Worm (Caenorhabditis elegans) whole organism, late embryonic: ENCODE data around the gene sgn-1.

Experiments used
- C38D4.7 ChIP-seq: fragments of 200-800 bp; sonication (Bioruptor generic); optimal IDR thresholded peaks from 2 replicates; lab custom pipeline; 2018; ENCODE audit warnings: mild to moderate bottlenecking, missing genetic modification characterization, moderate library complexity, missing compliant biosample characterization
- F13H6.1 ChIP-seq: sonication (generic microtip); optimal IDR thresholded peaks from 2 replicates; lab custom pipeline; 2016; ENCODE audit warnings: missing genetic modification characterization, missing compliant biosample characterization
- K02D7.2 ChIP-seq: sonication (generic microtip); optimal IDR thresholded peaks from 2 replicates; lab custom pipeline; 2017; ENCODE audit warnings: mild to moderate bottlenecking, missing genetic modification characterization, missing compliant biosample characterization
- T23F11.4 ChIP-seq: fragments of 200-800 bp; sonication (Bioruptor generic); optimal IDR thresholded peaks from 2 replicates; lab custom pipeline; 2018; ENCODE audit warnings: mild to moderate bottlenecking, missing genetic modification characterization, missing compliant biosample characterization
- Y22D7AL.16 ChIP-seq: sonication (generic microtip); optimal IDR thresholded peaks from 2 replicates; lab custom pipeline; 2016; ENCODE audit warnings: missing genetic modification characterization, missing compliant biosample characterization
- ama-1 ChIP-seq: fragments of 150-350 bp; optimal IDR thresholded peaks from 2 replicates; lab custom pipeline; 2014
- ceh-14 ChIP-seq: sonication (generic microtip); optimal IDR thresholded peaks from 2 replicates; lab custom pipeline; 2016; ENCODE audit warnings: missing genotype, missing genetic modification characterization, missing compliant biosample characterization
- ceh-18 ChIP-seq: sonication (generic microtip); optimal IDR thresholded peaks from 2 replicates; lab custom pipeline; 2016; ENCODE audit warnings: missing genetic modification characterization, missing compliant biosample characterization
- ceh-19 ChIP-seq: fragments of 200-800 bp; sonication (Bioruptor generic); optimal IDR thresholded peaks from 2 replicates; lab custom pipeline; 2018; ENCODE audit warnings: mild to moderate bottlenecking, missing genetic modification characterization, missing compliant biosample characterization
- ceh-22 ChIP-seq: sonication (generic microtip); optimal IDR thresholded peaks from 2 replicates; lab custom pipeline; 2017; ENCODE audit warnings: missing biosample characterization, missing genetic modification characterization
- ceh-31 ChIP-seq: sonication (generic microtip); optimal IDR thresholded peaks from 2 replicates; lab custom pipeline; 2016; ENCODE audit warnings: missing genetic modification characterization, missing compliant biosample characterization
- ceh-34 ChIP-seq: sonication (generic microtip); optimal IDR thresholded peaks from 2 replicates; lab custom pipeline; 2016; ENCODE audit warnings: mild to moderate bottlenecking, missing genetic modification characterization, missing compliant biosample characterization
- ceh-45 ChIP-seq: fragments of 200-800 bp; sonication (Bioruptor generic); IDR thresholded peaks from 2 replicates; pipeline ENCODE4 v1.3.6; 2022; ENCODE audit warnings: missing genetic modification reagents, missing genetic modification characterization, missing compliant biosample characterization
- ceh-6 ChIP-seq: fragments of 200-800 bp; sonication (Bioruptor generic); optimal IDR thresholded peaks from 2 replicates; lab custom pipeline; 2018; ENCODE audit warnings: mild to moderate bottlenecking, missing genetic modification characterization, missing compliant biosample characterization
- che-1 ChIP-seq: sonication (generic microtip); optimal IDR thresholded peaks from 2 replicates; lab custom pipeline; 2016; ENCODE audit warnings: mild to moderate bottlenecking, missing genetic modification characterization, missing compliant biosample characterization
- dmd-4 ChIP-seq: sonication (generic microtip); optimal IDR thresholded peaks from 2 replicates; lab custom pipeline; 2016; ENCODE audit warnings: borderline replicate concordance, missing genetic modification characterization, missing compliant biosample characterization
- elt-4 ChIP-seq: sonication (generic microtip); optimal IDR thresholded peaks from 2 replicates; lab custom pipeline; 2016; ENCODE audit warnings: missing genetic modification characterization, missing compliant biosample characterization
- eyg-1 ChIP-seq: sonication (generic microtip); optimal IDR thresholded peaks from 2 replicates; lab custom pipeline; 2016; ENCODE audit warnings: missing genotype, missing genetic modification characterization, missing compliant biosample characterization
- fax-1 ChIP-seq: sonication (generic microtip); optimal IDR thresholded peaks from 2 replicates; lab custom pipeline; 2016; ENCODE audit warnings: missing genotype, missing genetic modification characterization, missing compliant biosample characterization
- fkh-10 ChIP-seq: fragments of 150-350 bp; optimal IDR thresholded peaks from 2 replicates; lab custom pipeline; 2014; ENCODE audit warnings: missing biosample characterization, missing genetic modification reagents, missing genetic modification characterization
- fkh-6 ChIP-seq: sonication (generic microtip); optimal IDR thresholded peaks from 2 replicates; lab custom pipeline; 2016; ENCODE audit warnings: missing genetic modification characterization, missing compliant biosample characterization
- gmeb-2 ChIP-seq: sonication (generic microtip); optimal IDR thresholded peaks from 2 replicates; lab custom pipeline; 2016; ENCODE audit warnings: missing genetic modification characterization, inconsistent platforms, missing compliant biosample characterization
- hlh-13 ChIP-seq: fragments of 200-800 bp; sonication (Bioruptor generic); optimal IDR thresholded peaks from 2 replicates; lab custom pipeline; 2018; ENCODE audit warnings: mild to moderate bottlenecking, missing genetic modification characterization, missing compliant biosample characterization
- hlh-15 ChIP-seq: sonication (generic microtip); optimal IDR thresholded peaks from 2 replicates; lab custom pipeline; 2016; ENCODE audit warnings: missing genetic modification characterization, missing compliant biosample characterization
- hlh-30 ChIP-seq: sonication (generic microtip); optimal IDR thresholded peaks from 2 replicates; lab custom pipeline; 2017; ENCODE audit warnings: antibody characterized with exemption, missing genetic modification characterization, missing compliant biosample characterization; ENCODE audit not compliant: insufficient read depth
- hlh-8 ChIP-seq: sonication (generic microtip); optimal IDR thresholded peaks from 2 replicates; lab custom pipeline; 2016; ENCODE audit warnings: missing genotype, missing genetic modification characterization, missing compliant biosample characterization
- lin-11 ChIP-seq: fragments of 200-800 bp; sonication (Bioruptor generic); optimal IDR thresholded peaks from 2 replicates; lab custom pipeline; 2018; ENCODE audit warnings: mild to moderate bottlenecking, missing genetic modification characterization, missing compliant biosample characterization
- mec-3 ChIP-seq: sonication (generic microtip); optimal IDR thresholded peaks from 2 replicates; lab custom pipeline; 2016; ENCODE audit warnings: borderline replicate concordance, missing genetic modification characterization, missing compliant biosample characterization
- nfya-1 ChIP-seq: sonication (generic microtip); optimal IDR thresholded peaks from 2 replicates; lab custom pipeline; 2017; ENCODE audit warnings: missing genetic modification characterization, mild to moderate bottlenecking, missing compliant biosample characterization, antibody characterized with exemption, moderate library complexity
- nhr-232 ChIP-seq: sonication (generic microtip); optimal IDR thresholded peaks from 2 replicates; lab custom pipeline; 2016; ENCODE audit warnings: missing genetic modification characterization, missing compliant biosample characterization
- npax-4 ChIP-seq: sonication (generic microtip); optimal IDR thresholded peaks from 2 replicates; lab custom pipeline; 2016; ENCODE audit warnings: missing genetic modification characterization, missing compliant biosample characterization
- pag-3 ChIP-seq: sonication (generic microtip); optimal IDR thresholded peaks from 2 replicates; lab custom pipeline; 2016; ENCODE audit warnings: missing compliant biosample characterization, missing genetic modification characterization, borderline replicate concordance
- pat-9 ChIP-seq: fragments of 200-800 bp; sonication (Bioruptor generic); optimal IDR thresholded peaks from 2 replicates; lab custom pipeline; 2018; ENCODE audit warnings: mild to moderate bottlenecking, missing genetic modification characterization, moderate library complexity, missing compliant biosample characterization
- pax-1 ChIP-seq: fragments of 150-350 bp; optimal IDR thresholded peaks from 2 replicates; lab custom pipeline; 2014; ENCODE audit warnings: missing biosample characterization, missing genetic modification characterization
- pha-2 ChIP-seq: sonication (generic microtip); optimal IDR thresholded peaks from 2 replicates; lab custom pipeline; 2017; ENCODE audit warnings: mild to moderate bottlenecking, missing genetic modification characterization, missing compliant biosample characterization
- rnt-1 ChIP-seq: sonication (generic microtip); optimal IDR thresholded peaks from 2 replicates; lab custom pipeline; 2016; ENCODE audit warnings: missing genetic modification characterization, missing compliant biosample characterization
- sdc-2 ChIP-seq: sonication (generic microtip); optimal IDR thresholded peaks from 2 replicates; lab custom pipeline; 2016; ENCODE audit warnings: missing genotype, missing genetic modification characterization, missing compliant biosample characterization
- tbx-2 ChIP-seq: sonication (generic microtip); optimal IDR thresholded peaks from 2 replicates; lab custom pipeline; 2016; ENCODE audit warnings: missing genetic modification characterization, missing compliant biosample characterization
- tbx-7 ChIP-seq: sonication (generic microtip); optimal IDR thresholded peaks from 2 replicates; lab custom pipeline; 2016; ENCODE audit warnings: missing genotype, missing genetic modification characterization, missing compliant biosample characterization
- unc-3 ChIP-seq, 2 experiments: fragments of 200-800 bp in 1 of 2; sonication (Bioruptor generic) in 1 of 2; sonication (generic microtip) in 1 of 2; conservative IDR thresholded peaks in 1 of 2; optimal IDR thresholded peaks in 1 of 2; 2 replicates each; pipeline versions ENCODE4 v1.3.6 to Lab custom; 2016 to 2022; ENCODE audit warnings: missing compliant biosample characterization in 2 of 2, missing genetic modification characterization in 2 of 2, missing genetic modification reagents in 1 of 2
- unc-42 ChIP-seq: sonication (generic microtip); optimal IDR thresholded peaks from 2 replicates; lab custom pipeline; 2016; ENCODE audit warnings: missing genotype, missing genetic modification characterization, missing compliant biosample characterization

sgn-1 gene

DNA sequence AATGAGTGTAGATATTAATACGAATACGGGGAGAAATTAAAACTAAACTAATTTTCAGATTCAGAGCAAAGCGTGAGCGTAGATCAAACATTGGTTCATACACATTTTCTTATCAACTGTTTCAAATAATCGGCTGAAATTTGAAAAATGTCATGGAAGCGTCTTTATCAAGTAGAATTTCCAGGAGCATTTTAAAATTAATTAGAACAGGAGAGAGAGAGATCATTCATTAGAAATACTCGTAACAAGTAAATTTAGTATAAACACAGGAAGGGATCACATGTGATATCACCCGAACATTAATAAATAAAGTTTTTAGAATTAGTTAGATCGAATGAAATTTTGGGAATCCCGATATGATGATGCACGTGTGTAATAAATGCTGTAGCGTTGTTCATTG, 23.5 kb upstream of the sgn-1 start, which contains the start of gene pho-13:
pho-13 (minus strand) TSS at position 101 of the 400 bp plus-strand sequence.
- TF ChIP-seq pat-9 (tag; lab: Kevin White, UChicago), result no peak
- TF ChIP-seq, all 69 proteins: peak for 0

DNA sequence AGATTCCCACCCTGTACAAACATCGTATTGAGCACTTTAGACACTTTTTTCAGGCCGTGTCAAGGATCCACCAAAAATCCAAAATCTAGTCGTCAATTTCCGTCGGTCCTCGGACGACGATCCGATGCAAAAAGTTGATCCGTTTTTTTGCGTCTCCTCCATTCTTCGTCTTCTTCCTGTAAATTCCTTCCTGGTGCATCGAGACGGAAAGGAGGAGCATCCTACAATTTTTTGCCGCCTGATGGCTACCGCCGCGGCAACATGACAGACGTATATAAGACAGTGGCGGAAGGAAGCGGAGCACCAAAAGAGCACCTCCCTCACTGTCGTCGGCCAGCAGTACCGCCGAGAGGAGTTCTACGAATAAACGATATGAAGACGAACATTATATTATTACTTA, 17.4 kb upstream of the sgn-1 start, which contains the start of gene appg-2:
appg-2 (plus strand) TSS at position 301 of the 400 bp plus-strand sequence.
- TF ChIP-seq pag-3 (tag; lab: Kevin White, UChicago) (no peak), sdc-2 (tag; lab: Kevin White, UChicago) (no peak), rnt-1 (tag; lab: Kevin White, UChicago) (no peak), pha-2 (tag; lab: Kevin White, UChicago) (no peak), nhr-232 (no peak), hlh-8 (tag; lab: Kevin White, UChicago) (no peak), fkh-6 (no peak)
- TF ChIP-seq, all 69 proteins: peak for 0

DNA sequence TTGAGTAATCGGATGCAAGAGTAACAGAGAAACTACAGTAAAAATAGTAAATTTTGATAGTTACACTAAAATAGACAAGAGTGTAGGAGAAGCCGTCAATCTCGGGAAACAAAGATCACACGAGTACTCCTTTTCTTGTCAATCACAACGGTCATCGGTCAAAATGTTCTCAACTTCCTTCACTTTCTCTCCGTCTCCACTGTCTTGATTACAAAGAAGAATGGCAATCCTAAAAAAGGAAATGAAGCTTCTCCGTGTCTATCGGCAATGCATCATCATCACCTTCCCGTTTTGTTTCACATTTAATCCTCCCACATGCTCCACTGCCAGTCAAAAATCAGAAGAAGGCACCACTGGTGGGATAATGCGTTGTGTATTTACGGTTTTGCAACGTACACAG, 16.3 kb upstream of the sgn-1 start:
- TF ChIP-seq hlh-8 (tag; lab: Kevin White, UChicago), result no peak
- TF ChIP-seq pat-9 (tag; lab: Kevin White, UChicago), result no peak
- no peak for TF ChIP-seq lin-11 (tag; lab: Kevin White, UChicago)

DNA sequence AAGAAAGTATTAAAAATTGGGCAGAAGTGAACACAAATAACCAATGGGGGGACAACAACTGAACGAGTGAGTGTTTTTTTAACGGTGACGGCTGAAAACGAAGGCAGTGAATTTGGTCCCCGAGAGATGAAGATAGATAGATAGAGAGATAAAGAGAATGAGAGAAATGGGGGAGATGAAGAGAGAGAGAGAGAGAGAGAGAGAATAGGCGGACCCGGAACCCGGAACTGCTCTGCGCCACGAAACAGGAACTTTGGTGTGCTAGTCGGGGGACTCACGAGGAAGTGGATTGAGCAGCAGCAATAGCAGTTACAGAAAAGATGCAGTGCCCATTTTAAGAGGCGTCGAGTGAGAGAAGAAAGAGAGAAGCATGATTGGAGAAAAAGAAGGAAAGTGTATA, 12.9 kb upstream of the sgn-1 start:
- TF ChIP-seq C38D4.7 (GFP tag; lab: Kevin White, UChicago), result no peak
- no peak for TF ChIP-seq npax-4 (tag; lab: Kevin White, UChicago)
- TF ChIP-seq F13H6.1 (tag; lab: Kevin White, UChicago), result no peak
- no peak for TF ChIP-seq hlh-15
- peak; percentile 77 for TF ChIP-seq unc-42
- TF ChIP-seq pha-2 (tag; lab: Kevin White, UChicago), result no peak
- TF ChIP-seq tbx-2 (tag; lab: Kevin White, UChicago), result peak; percentile 44
- no peak for TF ChIP-seq ceh-19 (GFP tag; lab: Kevin White, UChicago)
- peak; percentile 23 for TF ChIP-seq ceh-31 (tag; lab: Kevin White, UChicago)
- TF ChIP-seq dmd-4 (tag; lab: Kevin White, UChicago), result no peak
- peak; percentile 8 for TF ChIP-seq nfya-1 (tag; lab: Kevin White, UChicago)
- TF ChIP-seq ama-1, result no peak
- peak; percentile 9 for TF ChIP-seq fkh-10 (GFP tag; lab: Kevin White, UChicago)
- TF ChIP-seq hlh-13 (GFP tag; lab: Kevin White, UChicago), result no peak
- no peak for TF ChIP-seq tbx-7 (tag; lab: Kevin White, UChicago)
- TF ChIP-seq ceh-18 (tag; lab: Kevin White, UChicago), result peak; percentile 75
- TF ChIP-seq fax-1, result no peak
- TF ChIP-seq fkh-6, result no peak
- no peak for TF ChIP-seq ceh-6 (GFP tag; lab: Kevin White, UChicago)
- TF ChIP-seq che-1 (tag; lab: Kevin White, UChicago), result no peak
- TF ChIP-seq ceh-14 (tag; lab: Kevin White, UChicago), result peak; percentile 19
- TF ChIP-seq ceh-34 (tag; lab: Kevin White, UChicago), result peak; percentile 38

DNA sequence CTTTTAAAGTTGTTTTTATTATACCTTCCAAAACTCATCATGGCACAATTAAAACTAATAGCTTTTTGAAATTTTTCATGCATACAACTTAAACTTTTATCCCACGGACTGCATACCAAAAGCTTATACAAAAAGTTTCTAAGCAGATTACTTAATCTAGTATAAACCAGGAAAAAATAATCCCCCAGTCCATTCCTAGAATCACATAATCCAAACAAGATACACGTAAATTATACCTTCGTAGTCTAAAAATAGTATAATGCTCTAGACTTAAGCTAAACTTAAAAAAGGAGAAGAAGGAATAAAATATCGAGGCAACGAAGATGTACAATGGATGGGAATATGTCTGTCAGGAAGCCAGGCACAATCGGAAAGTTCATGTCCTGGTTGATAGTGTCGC, 11.8 kb upstream of the sgn-1 start:
- TF ChIP-seq T23F11.4 (GFP tag; lab: Kevin White, UChicago), result no peak

DNA sequence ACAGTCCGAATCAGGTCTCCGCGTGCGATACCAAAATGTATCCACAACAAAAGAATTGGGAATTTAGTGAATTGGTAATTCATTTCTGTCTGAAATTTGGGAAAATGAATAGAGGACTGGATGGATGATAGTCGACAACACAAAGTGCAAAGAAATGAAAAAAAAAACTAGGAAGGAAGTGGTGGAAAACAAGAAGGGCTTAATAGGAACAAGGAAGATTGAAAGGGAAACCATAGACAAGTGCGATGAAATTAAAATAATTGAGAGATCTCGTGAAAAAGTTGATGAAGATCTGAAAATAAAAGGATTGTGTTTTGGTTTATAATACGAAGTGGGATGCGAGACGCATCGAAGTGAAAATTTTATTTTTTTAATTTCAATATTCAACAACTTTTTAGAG, 10.6 kb upstream of the sgn-1 start, which contains the start of gene F07H5.7:
F07H5.7 (minus strand) TSS at position 101 of the 400 bp plus-strand sequence.
- no peak for TF ChIP-seq ceh-22
- no peak for TF ChIP-seq gmeb-2 (tag; lab: Kevin White, UChicago)
- TF ChIP-seq elt-4 (tag; lab: Kevin White, UChicago), result no peak
- TF ChIP-seq fax-1, result no peak
- TF ChIP-seq nhr-232, result no peak
- no peak for TF ChIP-seq hlh-30 (tag; lab: Kevin White, UChicago)
- no peak for TF ChIP-seq pax-1 (tag; lab: Kevin White, UChicago)
- no peak for TF ChIP-seq pag-3 (tag; lab: Kevin White, UChicago)
- no peak for TF ChIP-seq eyg-1 (tag; lab: Kevin White, UChicago)
- no peak for TF ChIP-seq unc-3 (GFP tag; conservative IDR thresholded peaks at IDR 0.05; lab: Robert Waterston, UW)
- no peak for TF ChIP-seq unc-3 (tag; optimal IDR thresholded peaks at IDR 0.05; lab: Kevin White, UChicago)
- TF ChIP-seq pat-9 (tag; lab: Kevin White, UChicago), result no peak
- no peak for TF ChIP-seq K02D7.2 (tag; lab: Kevin White, UChicago)
- TF ChIP-seq Y22D7AL.16, result no peak
- TF ChIP-seq hlh-8 (tag; lab: Kevin White, UChicago), result no peak
- TF ChIP-seq F13H6.1 (tag; lab: Kevin White, UChicago), result no peak
- no peak for TF ChIP-seq ceh-45 (GFP tag; lab: Robert Waterston, UW)
- TF ChIP-seq lin-11 (tag; lab: Kevin White, UChicago), result no peak
- TF ChIP-seq mec-3 (tag; lab: Kevin White, UChicago), result no peak
- no peak for TF ChIP-seq unc-42
